Worm (Caenorhabditis elegans): ENCODE results near the gene F20B6.5.

Gene F20B6.5

DNA sequence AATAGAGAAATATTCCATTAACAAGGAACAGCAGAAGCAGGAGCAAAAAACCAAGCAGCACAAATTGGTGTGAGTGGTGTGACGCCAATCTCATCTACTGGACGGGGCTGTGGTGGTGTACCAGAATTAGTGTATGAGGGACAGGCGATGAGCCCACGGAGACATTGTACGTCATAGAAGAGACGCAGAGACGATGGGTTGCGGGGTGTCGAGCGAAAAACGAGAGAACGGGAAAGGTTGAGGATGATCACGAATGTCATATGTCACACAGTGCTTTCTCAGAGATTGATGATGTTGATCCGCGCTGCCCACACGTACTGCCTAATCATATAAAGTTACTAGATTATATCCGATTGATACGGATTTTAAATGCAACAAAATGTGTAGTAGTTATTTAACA lies 41.8 kb downstream of the F20B6.5 start (continued):
- TF ChIP-seq eyg-1 (tag; optimal IDR thresholded peaks at IDR 0.05) = no peak
- TF ChIP-seq fax-1 (tag; optimal IDR thresholded peaks at IDR 0.05) = no peak
- TF ChIP-seq pha-4 (tag; optimal IDR thresholded peaks at IDR 0.05) = no peak
- no peak for TF ChIP-seq hlh-13 (GFP tag; optimal IDR thresholded peaks at IDR 0.05)
- TF ChIP-seq dmd-4 (tag; optimal IDR thresholded peaks at IDR 0.05; ENCODE audit: borderline replicate concordance) = no peak
- TF ChIP-seq ceh-31 (tag; optimal IDR thresholded peaks at IDR 0.05) = peak; percentile 42
- TF ChIP-seq npax-4 (tag; optimal IDR thresholded peaks at IDR 0.05) = no peak
- peak; percentile 5 for TF ChIP-seq ceh-2 (tag; optimal IDR thresholded peaks at IDR 0.05)
- TF ChIP-seq tbx-7 (tag; optimal IDR thresholded peaks at IDR 0.05) = no peak
- TF ChIP-seq elt-4 (tag; optimal IDR thresholded peaks at IDR 0.05) = no peak
- no peak for TF ChIP-seq fkh-10 (GFP tag; optimal IDR thresholded peaks at IDR 0.05)
- no peak for TF ChIP-seq pax-1 (tag; optimal IDR thresholded peaks at IDR 0.05)

DNA sequence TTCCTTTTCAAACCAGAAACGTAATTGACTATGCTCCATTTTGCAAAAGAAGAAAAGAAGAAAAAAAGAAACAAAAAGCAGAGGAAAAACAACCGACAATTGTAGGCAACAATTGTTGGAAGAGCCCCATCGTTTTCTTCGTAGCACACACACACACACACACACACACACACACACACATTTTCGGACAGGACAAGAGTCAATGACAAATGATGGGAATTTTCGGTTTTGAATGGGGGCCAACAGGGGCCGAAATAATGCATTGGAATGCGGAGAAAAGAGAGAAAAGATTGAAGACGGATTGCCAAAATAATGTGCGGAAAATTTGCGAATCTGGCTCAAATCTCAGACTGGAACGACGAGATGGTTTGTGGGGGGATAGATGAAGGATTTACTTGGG lies 44.9 kb downstream of the F20B6.5 start:
- no peak for TF ChIP-seq lin-11 (tag; optimal IDR thresholded peaks at IDR 0.05)
- TF ChIP-seq hlh-6 (tag; optimal IDR thresholded peaks at IDR 0.05) = no peak
- TF ChIP-seq eyg-1 (tag; optimal IDR thresholded peaks at IDR 0.05) = no peak
- TF ChIP-seq ceh-45 (GFP tag; IDR thresholded peaks at IDR 0.05) = no peak
- no peak for TF ChIP-seq ets-4 (tag; optimal IDR thresholded peaks at IDR 0.05)
- TF ChIP-seq zip-5 (tag; optimal IDR thresholded peaks at IDR 0.05) = no peak
- TF ChIP-seq pax-1 (tag; optimal IDR thresholded peaks at IDR 0.05) = no peak
- no peak for TF ChIP-seq hlh-30 (tag; optimal IDR thresholded peaks at IDR 0.05; ENCODE audit: insufficient read depth)
- no peak for TF ChIP-seq ama-1 (optimal IDR thresholded peaks at IDR 0.05)
- TF ChIP-seq nfya-1 (tag; optimal IDR thresholded peaks at IDR 0.05) = no peak
- no peak for TF ChIP-seq odd-2 (tag; optimal IDR thresholded peaks at IDR 0.05)
- no peak for TF ChIP-seq C08G9.2 (tag; optimal IDR thresholded peaks at IDR 0.05)
- no peak for TF ChIP-seq ceh-6 (GFP tag; optimal IDR thresholded peaks at IDR 0.05)
- TF ChIP-seq ceh-34 (tag; optimal IDR thresholded peaks at IDR 0.05) = no peak
- no peak for TF ChIP-seq tbx-7 (tag; optimal IDR thresholded peaks at IDR 0.05)

DNA sequence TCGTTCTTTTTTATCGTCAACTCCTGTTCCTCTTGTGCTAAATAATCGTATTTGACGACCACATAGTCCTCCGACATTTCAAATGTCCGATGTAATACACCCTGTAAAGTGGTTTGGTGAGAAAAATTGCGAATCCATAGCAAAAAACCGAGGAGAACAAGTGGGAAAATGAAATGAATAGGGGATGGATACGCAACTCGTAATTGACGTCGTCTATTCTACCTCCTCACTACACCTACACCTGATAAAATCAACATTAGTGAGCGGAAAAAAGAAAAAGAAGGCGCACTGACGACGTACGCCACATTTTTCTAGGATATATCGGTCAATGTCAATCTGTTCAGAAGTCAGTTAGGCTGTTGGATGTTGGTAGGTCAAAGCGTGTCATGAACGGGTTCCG lies 46.4 kb downstream of the F20B6.5 start, which contains the start of gene nck-1:
Gene nck-1 (minus strand): TSS at position 101 of the 400 bp plus-strand sequence.
- no peak for TF ChIP-seq elt-4 (tag; optimal IDR thresholded peaks at IDR 0.05)

DNA sequence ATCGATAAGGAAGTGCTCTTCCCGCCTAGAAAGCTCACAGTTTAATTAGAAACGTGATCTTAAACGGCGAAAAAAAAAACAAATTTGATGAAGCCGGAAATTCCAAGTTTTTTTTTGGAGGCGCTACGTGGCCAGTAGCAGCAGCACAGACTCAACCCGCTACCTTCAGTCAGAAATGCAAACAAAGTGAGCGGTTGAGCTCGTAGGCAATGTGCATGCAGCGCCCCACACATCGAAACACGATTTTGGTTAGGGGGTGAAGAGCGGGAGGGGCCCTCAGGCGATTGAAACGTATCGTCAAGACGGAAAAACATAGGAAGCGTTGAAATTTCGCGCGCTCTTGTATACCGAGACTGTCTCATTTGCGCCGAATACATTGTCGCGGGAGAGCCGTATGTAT lies 48.5 kb downstream of the F20B6.5 start:
- TF ChIP-seq ceh-31 (tag; optimal IDR thresholded peaks at IDR 0.05) (peak; percentile 21), ttx-3 (tag; optimal IDR thresholded peaks at IDR 0.05) (no peak)

Measured in whole organism, late embryonic.